Worm (Caenorhabditis elegans) whole organism, young adult: ENCODE results near the gene tag-293.

Experiments
- B0261.1 ChIP-seq: sonication (generic microtip); optimal IDR thresholded peaks from 2 replicates; lab custom pipeline; 2016; ENCODE audit warnings: mild to moderate bottlenecking, missing genetic modification characterization, moderate library complexity, missing compliant biosample characterization
- B0336.3 ChIP-seq: fragments of 200-800 bp; sonication (Bioruptor generic); IDR thresholded peaks from 2 replicates; pipeline ENCODE4 v1.3.6; 2022; ENCODE audit warnings: missing genetic modification characterization, missing compliant biosample characterization
- C06A6.2 ChIP-seq: fragments of 200-800 bp; sonication (Bioruptor generic); conservative IDR thresholded peaks from 2 replicates; pipeline ENCODE4 v1.3.6; 2022; ENCODE audit warnings: missing genetic modification characterization, missing compliant biosample characterization
- C17E4.6 ChIP-seq: fragments of 200-800 bp; sonication (Bioruptor generic); IDR thresholded peaks from 2 replicates; pipeline ENCODE4 v1.3.6; 2022; ENCODE audit warnings: missing genetic modification reagents, missing genetic modification characterization, missing compliant biosample characterization
- F23B12.7 ChIP-seq: sonication (generic microtip); optimal IDR thresholded peaks from 2 replicates; lab custom pipeline; 2017; ENCODE audit warnings: missing genetic modification characterization, mild to moderate bottlenecking, missing compliant biosample characterization, antibody characterized with exemption, moderate library complexity; ENCODE audit not compliant: insufficient read depth
- F33H1.4 ChIP-seq: fragments of 200-800 bp; sonication (Bioruptor generic); IDR thresholded peaks from 2 replicates; pipeline ENCODE4 v1.3.6; 2022; ENCODE audit warnings: missing genetic modification reagents, missing genetic modification characterization, missing compliant biosample characterization
- F52B5.7 ChIP-seq: sonication (generic microtip); optimal IDR thresholded peaks from 2 replicates; lab custom pipeline; 2016; ENCODE audit warnings: mild to moderate bottlenecking, missing genetic modification characterization, missing compliant biosample characterization
- K11D2.4 ChIP-seq: fragments of 200-800 bp; sonication (Bioruptor generic); IDR thresholded peaks from 2 replicates; pipeline ENCODE4 v1.3.6; 2022; ENCODE audit warnings: missing genetic modification reagents, missing genetic modification characterization, missing compliant biosample characterization
- T07F8.4 ChIP-seq: sonication (generic microtip); optimal IDR thresholded peaks from 2 replicates; lab custom pipeline; 2016; ENCODE audit warnings: mild to moderate bottlenecking, missing genetic modification characterization, moderate library complexity, missing compliant biosample characterization
- Y53G8AR.9 ChIP-seq: fragments of 200-800 bp; sonication (Bioruptor generic); conservative IDR thresholded peaks from 2 replicates; pipeline ENCODE4 v1.3.6; 2022; ENCODE audit warnings: missing genetic modification reagents, missing genetic modification characterization, missing compliant biosample characterization
- Y95B8A.8 ChIP-seq: fragments of 200-800 bp; sonication (Bioruptor generic); IDR thresholded peaks from 2 replicates; pipeline ENCODE4 v1.3.6; 2022; ENCODE audit warnings: missing genetic modification reagents, missing genetic modification characterization, missing compliant biosample characterization
- bed-1 ChIP-seq: fragments of 200-800 bp; sonication (Bioruptor generic); IDR thresholded peaks from 2 replicates; pipeline ENCODE4 v1.3.6; 2022; ENCODE audit warnings: missing genetic modification reagents, missing genetic modification characterization, missing compliant biosample characterization
- ceh-27 ChIP-seq: fragments of 200-800 bp; sonication (Bioruptor generic); optimal IDR thresholded peaks from 2 replicates; lab custom pipeline; 2018; ENCODE audit warnings: mild to moderate bottlenecking, missing genetic modification characterization, moderate library complexity, missing compliant biosample characterization
- ceh-40 ChIP-seq: fragments of 200-800 bp; sonication (Bioruptor generic); IDR thresholded peaks from 2 replicates; pipeline ENCODE4 v1.3.6; 2022; ENCODE audit warnings: missing genetic modification characterization, missing compliant biosample characterization
- die-1 ChIP-seq: sonication (generic microtip); optimal IDR thresholded peaks from 2 replicates; lab custom pipeline; 2016; ENCODE audit warnings: missing genotype, mild to moderate bottlenecking, missing genetic modification characterization, missing compliant biosample characterization
- egl-18 ChIP-seq: fragments of 200-800 bp; sonication (Bioruptor generic); IDR thresholded peaks from 2 replicates; pipeline ENCODE4 v1.3.6; 2022; ENCODE audit warnings: missing genetic modification reagents, missing genetic modification characterization, missing compliant biosample characterization
- egrh-3 ChIP-seq: fragments of 200-800 bp; sonication (Bioruptor generic); IDR thresholded peaks from 2 replicates; pipeline ENCODE4 v1.3.6; 2022; ENCODE audit warnings: missing genetic modification reagents, missing genetic modification characterization, missing compliant biosample characterization
- ets-4 ChIP-seq: fragments of 200-800 bp; sonication (Bioruptor generic); optimal IDR thresholded peaks from 2 replicates; lab custom pipeline; 2018; ENCODE audit warnings: mild to moderate bottlenecking, missing genetic modification characterization, missing compliant biosample characterization
- fkh-3 ChIP-seq: sonication (generic microtip); optimal IDR thresholded peaks from 2 replicates; lab custom pipeline; 2016; ENCODE audit warnings: mild to moderate bottlenecking, missing genetic modification characterization, missing compliant biosample characterization
- gei-17 ChIP-seq: fragments of 200-800 bp; sonication (Bioruptor generic); optimal IDR thresholded peaks from 2 replicates; lab custom pipeline; 2018; ENCODE audit warnings: mild to moderate bottlenecking, missing genetic modification characterization, missing compliant biosample characterization
- him-1 ChIP-seq: sonication (generic microtip); optimal IDR thresholded peaks from 2 replicates; lab custom pipeline; 2016; ENCODE audit warnings: missing genotype, missing genetic modification reagents, missing genetic modification characterization, missing compliant biosample characterization
- hlh-12 ChIP-seq: sonication (generic microtip); optimal IDR thresholded peaks from 2 replicates; lab custom pipeline; 2016; ENCODE audit warnings: missing genetic modification characterization, missing compliant biosample characterization
- hlh-26 ChIP-seq: fragments of 200-800 bp; sonication (Bioruptor generic); conservative IDR thresholded peaks from 2 replicates; pipeline ENCODE4 v1.3.6; 2022; ENCODE audit warnings: missing genetic modification reagents, missing genetic modification characterization, missing compliant biosample characterization
- madf-3 ChIP-seq: fragments of 200-800 bp; sonication (Bioruptor generic); IDR thresholded peaks from 2 replicates; pipeline ENCODE4 v1.3.6; 2022; ENCODE audit warnings: missing genetic modification reagents, missing genetic modification characterization, missing compliant biosample characterization
- mel-28 ChIP-seq: sonication (generic microtip); optimal IDR thresholded peaks from 2 replicates; lab custom pipeline; 2016; ENCODE audit warnings: borderline replicate concordance, mild to moderate bottlenecking, missing genetic modification characterization, missing compliant biosample characterization
- nfyb-1 ChIP-seq: fragments of 200-800 bp; sonication (Bioruptor generic); IDR thresholded peaks from 2 replicates; pipeline ENCODE4 v1.3.6; 2022; ENCODE audit warnings: missing genetic modification reagents, missing genetic modification characterization, missing compliant biosample characterization
- nhr-179 ChIP-seq: sonication (generic microtip); optimal IDR thresholded peaks from 2 replicates; lab custom pipeline; 2016; ENCODE audit warnings: mild to moderate bottlenecking, missing genetic modification characterization, missing compliant biosample characterization
- nhr-27 ChIP-seq: fragments of 200-800 bp; sonication (Bioruptor generic); optimal IDR thresholded peaks from 2 replicates; lab custom pipeline; 2018; ENCODE audit warnings: mild to moderate bottlenecking, missing genetic modification characterization, moderate library complexity, missing compliant biosample characterization
- rec-8 ChIP-seq, 2 experiments: sonication (generic microtip); optimal IDR thresholded peaks; 2 replicates each; lab custom pipeline; 2016; ENCODE audit warnings: mild to moderate bottlenecking in 2 of 2, missing genetic modification characterization in 2 of 2, missing genetic modification reagents in 2 of 2, missing genotype in 2 of 2, missing biosample characterization in 1 of 2, missing compliant biosample characterization in 1 of 2, moderate library complexity in 1 of 2
- sea-2 ChIP-seq: fragments of 200-800 bp; sonication (Bioruptor generic); IDR thresholded peaks from 2 replicates; pipeline ENCODE4 v1.3.6; 2022; ENCODE audit warnings: missing genetic modification characterization, missing compliant biosample characterization
- snpc-3.4 ChIP-seq: sonication (generic microtip); optimal IDR thresholded peaks from 2 replicates; lab custom pipeline; 2017; ENCODE audit warnings: missing genetic modification characterization, mild to moderate bottlenecking, missing compliant biosample characterization, antibody characterized with exemption, moderate library complexity, missing genotype, missing genetic modification reagents
- snpc-4 ChIP-seq, 5 experiments: fragments of 150-350 bp in 1 of 5; sonication (generic microtip) in 4 of 5; optimal IDR thresholded peaks; 2 replicates each; lab custom pipeline; 2014 to 2018; ENCODE audit warnings: missing genetic modification characterization in 5 of 5, missing biosample characterization in 3 of 5, antibody characterized with exemption in 2 of 5, mild to moderate bottlenecking in 2 of 5, missing compliant biosample characterization in 2 of 5, missing genotype in 2 of 5, moderate library complexity in 2 of 5, missing genetic modification reagents in 1 of 5
- xnd-1 ChIP-seq: sonication (generic microtip); optimal IDR thresholded peaks from 2 replicates; lab custom pipeline; 2016; ENCODE audit warnings: missing genotype, missing genetic modification reagents, missing genetic modification characterization, missing compliant biosample characterization
- zfh-2 ChIP-seq: fragments of 200-800 bp; sonication (Bioruptor generic); conservative IDR thresholded peaks from 2 replicates; pipeline ENCODE4 v1.3.6; 2022; ENCODE audit warnings: missing genetic modification reagents, missing genetic modification characterization, missing compliant biosample characterization
- ztf-25 ChIP-seq: fragments of 200-800 bp; sonication (Bioruptor generic); IDR thresholded peaks from 2 replicates; pipeline ENCODE4 v1.3.6; 2022; ENCODE audit warnings: missing genetic modification reagents, missing genetic modification characterization, missing compliant biosample characterization
- ztf-26 ChIP-seq: sonication (generic microtip); optimal IDR thresholded peaks from 2 replicates; lab custom pipeline; 2017; ENCODE audit warnings: missing genetic modification characterization, missing compliant biosample characterization
- ztf-3 ChIP-seq: fragments of 200-800 bp; sonication (Bioruptor generic); optimal IDR thresholded peaks from 2 replicates; lab custom pipeline; 2018; ENCODE audit warnings: mild to moderate bottlenecking, missing genetic modification characterization, missing compliant biosample characterization

The tag-293 gene

ce11 chrV:7328092-7328491 lies 27.3 kb downstream of the tag-293 start, which contains the start of gene clec-7:
Gene clec-7, plus strand, starts transcription at chrV:7328392.
- TF ChIP-seq egl-18 (GFP tag; lab: Robert Waterston, UW), result no peak
- no peak for TF ChIP-seq B0261.1 (tag; lab: Kevin White, UChicago)
- TF ChIP-seq zfh-2 (GFP tag; lab: Robert Waterston, UW), result no peak
- no peak for TF ChIP-seq C06A6.2 (GFP tag; lab: Robert Waterston, UW)
- no peak for TF ChIP-seq nhr-27 (tag; lab: Kevin White, UChicago)
- TF ChIP-seq fkh-3 (tag; lab: Kevin White, UChicago), result no peak
- TF ChIP-seq F33H1.4 (GFP tag; lab: Robert Waterston, UW), result no peak

- TF ChIP-seq hlh-12 (tag; lab: Kevin White, UChicago), result no peak
- TF ChIP-seq snpc-3.4 (tag; lab: Kevin White, UChicago), result no peak
- no peak for TF ChIP-seq die-1
- no peak for TF ChIP-seq ceh-27 (GFP tag; lab: Kevin White, UChicago)
- TF ChIP-seq ztf-25 (GFP tag; lab: Robert Waterston, UW), result no peak
- no peak for TF ChIP-seq B0336.3 (GFP tag; lab: Robert Waterston, UW)
- TF ChIP-seq T07F8.4 (tag; lab: Kevin White, UChicago), result no peak
- TF ChIP-seq ztf-3 (GFP tag; lab: Kevin White, UChicago), result no peak
- TF ChIP-seq, all 124 proteins: peak for 0
Observed at ce11 chrV:7326928-7327327, 28.4 kb downstream of the tag-293 start, which contains the start of gene F10G2.4. Gene F10G2.4, plus strand, starts transcription at chrV:7327228.

ce11 chrV:7325285-7325684 lies 30.1 kb downstream of the tag-293 start, which contains the start of gene srx-92:
Gene srx-92, minus strand, starts transcription at chrV:7325385.
- TF ChIP-seq K11D2.4, result no peak
- TF ChIP-seq bed-1 (GFP tag; lab: Robert Waterston, UW), result no peak
- TF ChIP-seq ztf-26 (tag; lab: Kevin White, UChicago), result no peak
- no peak for TF ChIP-seq sea-2 (GFP tag; lab: Robert Waterston, UW)
- no peak for TF ChIP-seq ceh-40 (GFP tag; lab: Robert Waterston, UW)
- TF ChIP-seq rec-8 (tag; optimal IDR thresholded peaks at IDR 0.05; lab: Kevin White, UChicago), result no peak
- no peak for TF ChIP-seq ets-4 (GFP tag; lab: Kevin White, UChicago)

- TF ChIP-seq him-1 (no peak), F52B5.7 (tag; lab: Kevin White, UChicago) (no peak), snpc-4 (GFP tag; optimal IDR thresholded peaks at IDR 0.05; lab: Kevin White, UChicago) (no peak), snpc-4 (tag; optimal IDR thresholded peaks at IDR 0.05; lab: Kevin White, UChicago) (no peak), C17E4.6 (GFP tag; lab: Robert Waterston, UW) (no peak), madf-3 (no peak), mel-28 (tag; lab: Kevin White, UChicago) (no peak), sea-2 (GFP tag; lab: Robert Waterston, UW) (no peak), Y53G8AR.9 (GFP tag; lab: Robert Waterston, UW) (no peak), F23B12.7 (tag; lab: Kevin White, UChicago) (no peak), hlh-26 (GFP tag; lab: Robert Waterston, UW) (no peak), Y95B8A.8 (GFP tag; lab: Robert Waterston, UW) (no peak), xnd-1 (tag; lab: Kevin White, UChicago) (no peak), B0261.1 (tag; lab: Kevin White, UChicago) (no peak), egrh-3 (GFP tag; lab: Robert Waterston, UW) (no peak), nhr-27 (tag; lab: Kevin White, UChicago) (no peak), nhr-179 (tag; lab: Kevin White, UChicago) (no peak), ets-4 (GFP tag; lab: Kevin White, UChicago) (no peak), nfyb-1 (GFP tag; lab: Robert Waterston, UW) (no peak), gei-17 (GFP tag; lab: Kevin White, UChicago) (no peak)
Observed at ce11 chrV:7321915-7322314, 33.4 kb downstream of the tag-293 start, which contains the start of gene F10G2.10. Gene F10G2.10, plus strand, starts transcription at chrV:7322215.
